Worm (Caenorhabditis elegans) whole organism, midembryonic: ENCODE data around the gene T25D1.1.

Experiments used
- flt-1 ChIP-seq: fragments of 200-800 bp; sonication (Bioruptor generic); IDR thresholded peaks from 2 replicates; pipeline ENCODE4 v1.3.6; 2022; ENCODE audit warnings: missing genetic modification characterization, missing compliant biosample characterization
- med-1 ChIP-seq: sonication (generic microtip); optimal IDR thresholded peaks from 2 replicates; lab custom pipeline; 2017; ENCODE audit warnings: missing genetic modification characterization, mild to moderate bottlenecking, missing compliant biosample characterization, antibody characterized with exemption, missing genetic modification reagents; ENCODE audit not compliant: insufficient read depth
- tab-1 ChIP-seq: fragments of 200-800 bp; sonication (Bioruptor generic); IDR thresholded peaks from 2 replicates; pipeline ENCODE4 v1.3.6; 2022; ENCODE audit warnings: missing genetic modification characterization, missing compliant biosample characterization
- ztf-23 ChIP-seq: fragments of 200-800 bp; sonication (Bioruptor generic); IDR thresholded peaks from 2 replicates; pipeline ENCODE4 v1.3.6; 2022; ENCODE audit warnings: missing genetic modification reagents, missing genetic modification characterization, missing compliant biosample characterization
- ztf-29 ChIP-seq: fragments of 200-800 bp; sonication (Bioruptor generic); IDR thresholded peaks from 2 replicates; pipeline ENCODE4 v1.3.6; 2022; ENCODE audit warnings: missing genetic modification reagents, missing genetic modification characterization, missing compliant biosample characterization

ce11 chrX:16550551-16550950 is 30.9 kb downstream of the T25D1.1 start:
- TF ChIP-seq flt-1 (GFP tag; lab: Robert Waterston, UW) (no peak), med-1 (GFP tag; lab: Kevin White, UChicago) (no peak), tab-1 (GFP tag; lab: Robert Waterston, UW) (no peak), ztf-29 (GFP tag; lab: Robert Waterston, UW) (no peak), ztf-23 (no peak)
